Worm (Caenorhabditis elegans) whole organism, dauer: Measurements from ENCODE around the gene F26A1.8.
"Not testable (repeated sequence)": the region's sequence is repeated elsewhere in the genome, so short reads cannot be mapped to it uniquely, and the experiment has no call there.

Experiments
- unc-62 ChIP-seq: sonication (generic microtip); optimal IDR thresholded peaks from 2 replicates; lab custom pipeline; 2017; ENCODE audit warnings: missing biosample characterization, missing genetic modification reagents, missing genetic modification characterization

The F26A1.8 gene

DNA sequence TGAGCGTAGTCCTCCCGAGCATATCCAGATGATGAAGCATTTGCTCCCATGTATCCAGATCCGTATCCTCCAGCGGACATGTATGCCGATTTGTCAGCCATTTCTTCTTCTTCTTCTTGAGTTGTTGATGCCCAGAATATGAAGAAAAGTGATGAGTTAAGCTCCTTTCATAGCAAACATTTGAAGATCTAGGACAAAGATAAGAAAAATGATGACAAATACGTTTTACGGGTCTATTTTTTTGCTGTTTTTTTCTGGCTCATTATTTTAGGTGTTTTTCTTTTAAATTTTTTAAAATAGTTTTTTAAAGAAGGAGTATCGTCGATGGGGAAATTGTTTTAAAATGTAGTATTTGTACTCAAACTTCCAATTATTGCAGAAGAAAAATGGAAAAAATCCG lies 8.2 kb upstream of the F26A1.8 start, which contains the start of gene nspd-9:
Gene nspd-9, minus strand, starts transcription at position 101 of the 400 bp plus-strand sequence.
- TF ChIP-seq unc-62 = no peak

DNA sequence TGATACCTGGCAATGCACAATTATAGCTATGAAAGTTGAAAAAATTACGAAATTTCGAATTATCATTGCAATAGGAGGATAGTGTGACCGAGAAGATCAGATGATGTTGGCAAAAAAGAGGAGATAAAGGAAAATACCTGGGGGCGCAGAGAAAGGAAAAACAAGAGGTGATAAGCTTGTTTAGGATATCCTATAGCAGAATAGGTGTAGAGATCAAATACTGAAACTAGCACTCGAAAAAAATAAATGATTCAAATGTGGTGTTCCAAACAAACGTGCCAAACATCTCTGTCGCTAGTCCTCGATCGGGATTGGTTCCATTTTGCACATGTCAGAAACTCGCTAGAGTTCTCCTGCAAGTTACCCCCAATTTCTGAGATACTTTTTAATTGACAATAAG lies 7.4 kb upstream of the F26A1.8 start, which contains the start of gene F26A1.9:
Gene F26A1.9, minus strand, starts transcription at position 101 of the 400 bp plus-strand sequence.
- no peak for TF ChIP-seq unc-62

DNA sequence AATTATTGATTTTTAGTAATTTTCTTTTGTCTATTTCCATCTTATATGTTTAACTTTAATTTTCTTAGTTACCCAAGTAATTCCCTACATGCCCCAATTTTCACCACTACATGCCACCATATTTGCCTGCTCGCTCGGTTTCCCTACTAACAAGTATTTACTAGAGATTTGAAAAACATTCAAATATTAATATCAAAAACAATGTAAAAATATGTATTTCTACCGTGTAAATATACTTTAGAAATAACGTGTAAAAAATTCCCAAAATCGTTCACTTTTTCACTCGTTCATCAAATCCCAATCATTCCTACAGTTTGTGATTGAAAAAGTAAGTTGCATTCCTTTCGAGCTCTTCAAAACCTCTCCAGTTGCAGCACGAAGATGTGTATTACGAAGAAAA lies 4.6 kb upstream of the F26A1.8 start, which contains the start of gene F26A1.3:
Gene F26A1.3, plus strand, starts transcription at position 301 of the 400 bp plus-strand sequence.
- no peak for TF ChIP-seq unc-62

DNA sequence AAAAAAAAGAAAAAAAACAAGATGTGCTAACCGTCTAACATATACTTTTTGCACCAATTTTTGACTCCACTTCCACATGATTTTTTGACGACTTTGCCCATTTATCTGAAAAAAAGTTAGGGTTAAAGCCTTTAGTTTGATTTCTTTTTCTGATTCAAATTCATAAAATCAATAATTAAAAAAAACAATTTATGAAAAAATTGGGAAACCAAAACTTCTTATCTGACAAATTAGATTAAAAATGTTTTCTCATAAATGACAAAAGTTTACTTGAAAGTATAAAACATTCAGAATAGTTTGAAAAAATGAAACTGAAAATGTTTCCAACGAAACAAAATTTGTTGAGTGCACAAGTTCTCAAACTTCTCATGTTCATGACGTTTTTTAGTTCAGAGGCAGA lies 2.2 kb downstream of the F26A1.8 start, which contains the start of gene F26A1.7:
Gene F26A1.7, minus strand, starts transcription at position 101 of the 400 bp plus-strand sequence.
- no peak for TF ChIP-seq unc-62

DNA sequence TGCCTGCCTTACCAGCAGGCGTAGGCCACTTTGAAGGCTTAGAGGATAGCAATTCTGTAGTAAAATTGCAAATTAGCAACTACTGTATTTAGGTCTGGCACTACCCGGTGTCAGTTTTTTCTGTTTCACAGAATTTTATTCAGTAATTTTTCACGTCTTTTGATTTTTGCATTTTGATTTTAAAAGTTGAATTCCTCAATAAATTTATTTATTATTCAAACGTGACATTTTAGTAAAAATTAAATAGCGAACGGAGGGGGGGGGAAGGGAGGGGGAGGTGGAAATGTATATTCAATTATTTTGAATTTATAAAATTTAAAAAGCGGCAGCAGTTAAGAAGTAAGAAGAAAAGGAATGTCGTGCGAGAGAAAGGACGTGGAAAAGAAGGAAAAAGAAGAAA lies 4.8 kb downstream of the F26A1.8 start, which contains the start of gene F26A1.4:
Gene F26A1.4, plus strand, starts transcription at position 301 of the 400 bp plus-strand sequence.
- TF ChIP-seq unc-62 = no peak

DNA sequence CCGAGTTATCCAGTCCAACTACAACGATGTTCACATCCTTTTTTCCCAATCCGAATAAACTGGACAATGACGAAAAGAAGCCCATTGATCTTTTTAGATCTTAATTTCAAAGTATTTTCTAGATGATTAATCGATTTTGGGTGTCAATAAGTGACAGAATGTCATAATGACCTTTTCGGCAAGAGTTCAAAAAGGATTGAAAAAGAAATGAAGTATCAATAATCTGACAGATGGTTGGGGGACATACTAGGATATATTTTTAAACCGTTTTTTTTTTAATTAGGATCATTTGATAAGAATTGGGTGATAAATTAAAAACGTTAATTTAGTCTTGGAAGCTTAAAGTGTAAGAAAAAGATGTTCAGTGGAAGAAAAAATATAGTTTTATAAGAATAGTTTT lies 7.3 kb downstream of the F26A1.8 start, which contains the start of gene arl-6:
Gene arl-6, minus strand, starts transcription at position 101 of the 400 bp plus-strand sequence.
- TF ChIP-seq unc-62 = no peak

DNA sequence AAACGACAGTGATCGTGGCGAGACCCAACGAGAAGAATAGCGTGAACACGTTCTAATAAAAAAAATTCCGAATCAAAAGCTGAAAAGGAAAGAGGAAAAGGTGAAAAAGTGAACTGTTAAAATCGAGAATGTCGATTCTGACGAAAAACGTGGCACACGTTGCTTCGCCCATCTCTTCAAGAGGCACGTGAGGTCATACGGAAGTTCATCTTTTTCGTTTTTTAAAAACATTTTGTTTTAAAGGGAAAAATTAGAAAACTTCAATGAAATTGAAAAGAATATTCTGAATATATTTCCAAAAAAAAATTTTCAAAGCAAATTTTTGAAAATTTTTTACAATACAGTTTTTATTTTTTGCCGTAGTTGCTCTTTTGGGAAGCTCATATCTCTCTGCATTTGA lies 10.8 kb downstream of the F26A1.8 start, which contains the start of gene C38D4.7:
Gene C38D4.7, minus strand, starts transcription at position 101 of the 400 bp plus-strand sequence.
- TF ChIP-seq unc-62 = no peak

DNA sequence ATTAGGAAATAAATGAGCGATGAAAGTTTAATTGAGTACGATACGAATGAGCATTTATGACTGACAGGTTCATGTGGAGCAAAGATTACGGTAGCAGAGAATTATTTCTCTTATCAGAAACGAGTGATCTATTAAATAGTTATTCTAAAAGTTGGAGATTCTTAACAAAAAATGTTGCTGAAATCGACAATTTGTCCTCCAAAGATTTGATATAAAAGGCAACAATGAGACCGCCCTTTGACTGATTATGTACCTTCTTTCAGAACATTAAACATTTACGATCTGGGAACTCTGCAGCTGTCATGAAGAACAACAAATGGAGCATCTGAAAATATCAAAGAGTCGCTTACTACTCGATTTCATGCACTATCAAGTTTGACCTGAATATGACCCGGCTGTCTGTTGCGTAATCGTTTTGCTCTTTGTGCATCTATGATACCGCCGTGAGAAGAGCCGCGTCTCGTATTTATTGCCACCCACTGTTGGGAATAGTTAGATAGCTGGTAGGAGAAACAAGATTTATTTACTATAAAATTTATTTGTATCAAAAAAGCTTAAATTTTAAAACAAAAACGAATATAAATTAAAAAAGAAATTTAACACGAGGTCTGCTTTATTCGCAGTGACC lies 12.4 kb downstream of the F26A1.8 start, which contains the start of gene pal-1:
Gene pal-1, minus strand, starts transcription at position 51 of the 628 bp plus-strand sequence.
- no peak for TF ChIP-seq unc-62

DNA sequence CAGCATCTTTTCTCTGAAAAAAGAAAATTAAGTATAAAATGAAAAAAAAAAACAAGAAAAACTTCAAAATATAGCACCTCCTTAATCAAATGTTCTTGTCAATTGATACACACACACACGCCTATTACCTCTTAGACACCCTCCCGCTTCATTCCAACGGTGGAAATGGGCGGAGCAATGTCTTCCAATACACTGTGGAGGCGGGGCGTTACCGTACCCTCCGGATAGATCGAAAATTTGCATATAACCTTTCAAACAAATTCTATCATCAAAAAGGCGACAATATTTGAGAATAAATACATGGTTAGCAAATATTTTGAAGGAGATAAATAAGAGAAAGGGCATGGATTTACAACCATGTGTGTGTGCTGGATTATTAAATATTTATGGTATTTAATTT lies 14.0 kb downstream of the F26A1.8 start:
- TF ChIP-seq unc-62 = no peak

DNA sequence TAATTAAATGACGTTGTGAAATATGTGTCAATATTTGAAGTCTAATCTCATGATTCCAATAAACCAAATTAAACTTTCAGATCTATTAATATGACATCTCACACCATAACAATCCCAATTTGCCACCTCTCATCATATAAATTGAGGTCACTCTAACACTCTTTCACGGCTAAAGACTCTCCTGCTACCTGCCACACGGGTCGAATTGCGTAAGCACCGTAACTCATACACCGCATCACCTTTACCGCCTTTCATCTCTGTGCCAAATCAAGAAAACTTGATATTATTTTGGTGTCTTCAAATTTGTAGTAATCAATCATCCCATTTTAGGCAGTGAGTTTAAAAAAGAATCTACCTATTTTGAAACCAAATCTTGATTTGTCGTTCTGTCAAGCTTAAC lies 15.7 kb downstream of the F26A1.8 start:
- TF ChIP-seq unc-62 = no peak

DNA sequence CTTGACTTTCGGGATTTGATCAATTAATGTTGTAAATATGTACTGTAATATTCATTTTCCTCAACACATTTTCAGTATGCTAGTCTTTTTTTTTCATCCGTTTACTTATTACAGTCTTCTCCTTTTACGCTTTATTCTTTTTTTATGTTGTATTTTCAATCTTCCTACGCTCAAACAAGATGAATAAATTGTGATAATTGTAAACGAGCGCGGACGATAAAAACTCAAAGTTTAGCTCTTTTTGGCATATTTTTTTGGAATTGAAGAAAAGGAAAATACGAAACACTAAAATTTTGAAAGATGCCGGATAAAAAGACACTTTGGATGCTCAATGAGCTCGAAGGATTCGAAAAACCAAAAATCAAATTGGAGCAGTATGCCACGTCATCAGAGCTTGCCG lies 19.3 kb downstream of the F26A1.8 start, which contains the start of gene metl-5:
Gene metl-5, plus strand, starts transcription at position 301 of the 400 bp plus-strand sequence.
- TF ChIP-seq unc-62 = no peak

DNA sequence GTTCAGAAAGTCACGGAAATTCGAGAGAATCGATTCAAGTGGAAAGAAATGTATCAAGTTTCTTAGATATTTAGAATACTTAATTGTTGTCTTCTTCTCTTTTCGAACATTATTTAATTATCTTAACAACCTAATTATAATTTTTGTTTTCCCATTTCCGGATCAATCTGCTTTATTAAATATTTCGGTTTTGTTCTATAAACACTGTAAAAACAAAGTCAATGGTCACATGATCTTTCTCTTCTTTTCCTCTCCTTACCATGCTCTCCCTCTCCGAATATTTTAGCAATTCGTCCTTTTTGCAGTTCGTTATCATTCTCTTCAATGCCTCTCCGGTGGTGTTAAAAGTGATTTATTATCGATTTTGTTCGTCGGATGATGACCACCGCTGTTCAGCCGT lies 25.5 kb downstream of the F26A1.8 start, which contains the start of gene tag-325:
Gene tag-325, plus strand, starts transcription at position 301 of the 400 bp plus-strand sequence.
- TF ChIP-seq unc-62 = no peak

DNA sequence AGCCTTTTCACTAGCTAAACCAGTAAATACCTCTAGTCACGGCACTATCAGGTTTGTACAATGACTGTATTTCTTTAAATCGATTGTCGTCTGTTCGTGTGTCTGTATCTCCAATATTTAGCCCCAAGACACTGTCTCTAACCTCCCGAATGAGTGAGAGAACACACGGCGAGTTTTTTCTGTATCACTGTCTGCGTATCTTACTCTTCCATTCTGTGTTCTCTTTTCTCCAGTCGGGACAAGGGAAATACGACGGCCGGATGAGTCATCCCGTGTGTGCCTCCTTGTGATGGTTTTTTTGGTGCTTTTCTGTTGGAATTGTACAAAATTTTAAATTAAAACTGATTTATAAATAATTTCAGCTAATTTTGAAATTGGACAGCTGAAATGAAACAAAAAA lies 26.0 kb downstream of the F26A1.8 start:
- no peak for TF ChIP-seq unc-62

DNA sequence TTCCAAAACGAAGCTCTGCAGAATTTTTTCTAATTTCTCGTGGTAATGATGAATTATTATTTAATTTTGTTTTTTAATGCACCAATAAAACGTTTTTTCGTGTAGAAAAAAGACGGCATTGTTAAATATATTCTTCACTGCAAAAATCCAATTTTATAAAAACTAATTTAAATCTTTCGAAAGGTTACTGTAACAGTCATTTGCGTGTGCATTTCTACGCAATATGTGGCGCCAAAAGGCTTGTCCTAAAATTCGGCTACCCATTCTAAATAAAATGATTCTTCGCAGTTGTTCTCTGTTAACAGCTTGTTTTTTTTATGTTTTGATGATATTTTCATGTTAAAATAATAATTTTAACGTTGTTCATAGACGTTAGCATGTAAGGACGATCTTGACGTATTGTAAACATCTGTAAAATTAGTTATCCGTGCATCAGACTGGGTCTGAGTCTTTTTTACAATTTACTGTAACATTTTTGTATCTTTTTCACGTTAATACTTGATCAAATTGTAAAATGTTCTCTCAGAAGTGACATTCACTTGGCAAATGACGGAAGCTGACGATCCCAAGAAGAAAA lies 29.4 kb downstream of the F26A1.8 start, which contains the start of gene mip-1:
Gene mip-1, plus strand, starts transcription at position 527 of the 577 bp plus-strand sequence.
- no peak for TF ChIP-seq unc-62

DNA sequence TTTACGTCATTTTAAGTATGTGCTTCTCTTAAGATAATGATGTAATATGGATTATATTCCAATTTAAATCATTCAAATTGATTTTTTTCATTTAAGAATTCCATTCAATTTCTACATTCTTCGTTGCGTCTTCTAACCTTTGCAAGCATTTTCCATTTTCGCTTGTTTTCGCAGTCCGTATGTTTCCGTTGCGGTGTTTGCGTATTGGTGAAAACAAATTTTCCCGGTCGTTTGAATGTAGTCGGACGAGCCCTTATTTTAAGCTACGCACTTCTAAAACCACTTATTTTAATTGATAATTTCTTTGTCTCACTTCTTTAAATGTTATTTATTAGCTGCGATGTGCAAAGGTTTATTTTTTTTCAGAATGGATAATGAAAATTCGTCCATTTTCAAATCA lies 36.3 kb downstream of the F26A1.8 start, which contains the start of gene mel-28:
Gene mel-28, plus strand, starts transcription at position 367 of the 400 bp plus-strand sequence.
- no peak for TF ChIP-seq unc-62

DNA sequence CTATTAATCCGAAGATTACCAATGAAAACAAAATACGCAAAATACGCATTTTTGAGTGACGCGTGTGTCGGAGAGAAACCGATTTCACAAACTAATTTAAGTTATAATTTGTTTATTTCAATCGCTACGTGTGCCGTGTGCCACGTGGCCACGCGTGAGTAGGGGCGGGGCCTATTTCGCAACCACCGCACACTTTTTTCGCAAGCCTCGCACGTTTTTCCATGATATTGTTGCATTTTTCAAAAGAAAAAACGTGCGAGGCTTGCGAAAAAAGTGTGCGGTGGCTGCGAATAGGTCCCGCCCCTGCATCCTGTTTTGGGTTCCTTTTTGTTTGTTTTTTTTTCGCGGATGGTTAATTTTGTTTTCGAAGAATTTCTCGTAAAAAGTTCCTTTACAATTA lies 36.9 kb downstream of the F26A1.8 start, which contains the start of gene enu-3.2:
Gene enu-3.2, minus strand, starts transcription at position 105 of the 400 bp plus-strand sequence.
- TF ChIP-seq unc-62 = not testable (repeated sequence)

DNA sequence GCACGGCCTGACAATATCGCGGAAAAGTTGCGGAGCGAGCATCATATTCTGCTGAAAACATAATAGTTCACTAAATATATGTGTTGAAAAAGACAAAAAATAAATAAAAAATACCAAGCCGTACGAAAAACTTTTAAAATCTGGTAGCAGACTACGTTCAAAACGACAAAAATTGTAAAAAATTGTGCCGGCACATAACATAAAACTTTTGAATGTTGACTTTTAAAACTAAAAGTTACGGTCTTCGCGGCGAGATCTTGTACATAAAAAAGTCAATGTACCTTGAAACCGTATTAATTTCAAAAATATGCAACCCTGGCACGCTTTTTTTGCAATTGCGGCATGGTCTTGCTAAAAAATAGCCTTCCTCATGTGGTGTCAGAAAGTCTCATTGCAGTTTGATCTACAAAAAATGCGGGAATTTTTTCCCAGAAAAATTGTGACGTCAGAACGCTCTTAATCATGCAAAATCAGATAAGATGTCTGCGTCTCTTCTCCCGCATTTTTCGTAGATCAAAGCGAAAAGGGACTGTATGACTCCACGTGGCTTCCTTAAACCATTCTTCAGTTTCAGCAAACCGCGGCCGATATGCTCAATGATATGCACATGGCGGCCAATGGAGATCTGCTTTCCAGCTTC lies 40.0 kb downstream of the F26A1.8 start, which contains the start of the genes gex-5 and C38D4.10:
Gene gex-5, minus strand, starts transcription at position 51 of the 640 bp plus-strand sequence.
Gene C38D4.10, plus strand, starts transcription at position 590 of the 640 bp plus-strand sequence.
- not testable (repeated sequence) for TF ChIP-seq unc-62
